Worm (Caenorhabditis elegans): Measurements from ENCODE around the gene F57F4.2.

DNA sequence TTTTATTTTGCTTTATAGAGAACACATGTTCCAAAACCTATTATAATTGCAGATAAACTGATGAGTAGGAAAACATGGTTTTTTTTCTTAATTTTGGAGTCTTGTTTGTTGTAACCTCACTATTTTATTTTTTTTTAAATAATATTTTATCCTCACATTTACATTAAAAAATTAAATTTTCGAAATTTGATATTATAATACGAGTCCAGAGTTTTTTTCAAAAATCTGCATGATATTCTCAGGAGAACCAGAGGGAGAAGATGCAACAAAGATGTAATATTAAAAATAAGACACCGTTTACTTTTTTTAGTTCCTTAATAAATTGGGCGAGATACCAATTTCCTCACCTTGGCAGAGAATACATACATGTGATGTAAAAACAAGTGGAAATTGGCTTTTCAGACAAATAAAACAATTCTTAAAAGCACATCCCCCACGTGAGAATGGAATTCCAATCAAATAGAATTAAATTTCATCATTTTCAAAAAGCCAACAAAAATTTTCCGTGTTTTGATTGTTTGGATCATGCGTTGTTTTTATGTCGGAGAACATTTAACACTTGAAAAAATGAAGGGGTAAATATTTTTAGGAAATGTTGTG, 3.8 kb downstream of the F57F4.2 start:
- TF ChIP-seq ceh-22 (tag; optimal IDR thresholded peaks at IDR 0.05) (no peak), ceh-9 (tag; optimal IDR thresholded peaks at IDR 0.05) (no peak), pqm-1 (tag; optimal IDR thresholded peaks at IDR 0.05) (no peak), tbx-2 (tag; optimal IDR thresholded peaks at IDR 0.05) (no peak), fkh-10 (GFP tag; optimal IDR thresholded peaks at IDR 0.05) (no peak), pag-3 (tag; optimal IDR thresholded peaks at IDR 0.05; ENCODE audit: borderline replicate concordance) (no peak), pha-4 (tag; optimal IDR thresholded peaks at IDR 0.05) (no peak), dve-1 (tag; optimal IDR thresholded peaks at IDR 0.05) (no peak), unc-86 (tag; optimal IDR thresholded peaks at IDR 0.05) (no peak), pat-9 (tag; optimal IDR thresholded peaks at IDR 0.05) (no peak), ceh-24 (tag; optimal IDR thresholded peaks at IDR 0.05) (no peak), ahr-1 (tag; optimal IDR thresholded peaks at IDR 0.05) (no peak), C38D4.7 (GFP tag; optimal IDR thresholded peaks at IDR 0.05) (no peak)

All from whole organism, late embryonic.